Fruit fly (Drosophila melanogaster): ENCODE data around the gene Polr2H.

dm6 chr3L:21706144-21706926 is 22.4 kb upstream of the Polr2H start, which contains the start of gene CG32447:
- TF ChIP-seq pum (GFP tag; optimal IDR thresholded peaks at IDR 0.05) (no peak), CG30020 (tag; optimal IDR thresholded peaks at IDR 0.05) (no peak)

Measured in whole organism, embryonic.